Worm (Caenorhabditis elegans) whole organism, L2 larva: ENCODE data around the gene eif-2D.
A peak's percentile ranks its signal among the peaks of the same experiment; 100 is the strongest.

Experiments used
- C34F6.9 ChIP-seq: fragments of 150-350 bp; optimal IDR thresholded peaks from 2 replicates; lab custom pipeline; 2014; ENCODE audit warnings: missing biosample characterization, missing genetic modification characterization
- F13H6.1 ChIP-seq: sonication (generic microtip); optimal IDR thresholded peaks from 2 replicates; lab custom pipeline; 2016; ENCODE audit warnings: missing genetic modification characterization, missing compliant biosample characterization
- R02D3.7 ChIP-seq: fragments of 150-350 bp; optimal IDR thresholded peaks from 2 replicates; lab custom pipeline; 2014; ENCODE audit warnings: missing biosample characterization, missing genetic modification characterization
- Y55F3AM.14 ChIP-seq: fragments of 200-800 bp; sonication (Bioruptor generic); optimal IDR thresholded peaks from 2 replicates; lab custom pipeline; 2018; ENCODE audit warnings: mild to moderate bottlenecking, missing genetic modification characterization, missing compliant biosample characterization
- ZK546.5 ChIP-seq: sonication (generic microtip); optimal IDR thresholded peaks from 2 replicates; lab custom pipeline; 2017; ENCODE audit warnings: missing biosample characterization, missing genetic modification characterization
- alr-1 ChIP-seq: fragments of 150-350 bp; optimal IDR thresholded peaks from 2 replicates; lab custom pipeline; 2014; ENCODE audit warnings: missing biosample characterization, missing genetic modification characterization
- aly-2 ChIP-seq: fragments of 150-350 bp; optimal IDR thresholded peaks from 2 replicates; lab custom pipeline; 2014; ENCODE audit warnings: missing biosample characterization, missing genetic modification characterization
- ama-1 ChIP-seq: fragments of 150-350 bp; optimal IDR thresholded peaks from 2 replicates; lab custom pipeline; 2018; ENCODE audit warnings: inconsistent platforms
- blmp-1 ChIP-seq: sonication (generic microtip); optimal IDR thresholded peaks from 2 replicates; lab custom pipeline; 2017; ENCODE audit warnings: missing genetic modification characterization, mild to moderate bottlenecking, missing compliant biosample characterization, antibody characterized with exemption, moderate library complexity; ENCODE audit not compliant: insufficient read depth
- ceh-16 ChIP-seq: fragments of 150-350 bp; optimal IDR thresholded peaks from 2 replicates; lab custom pipeline; 2014; ENCODE audit warnings: missing biosample characterization, missing genetic modification characterization
- ceh-82 ChIP-seq: fragments of 150-350 bp; optimal IDR thresholded peaks from 2 replicates; lab custom pipeline; 2014; ENCODE audit warnings: missing biosample characterization, missing genetic modification characterization
- crh-2 ChIP-seq: sonication (generic microtip); optimal IDR thresholded peaks from 2 replicates; lab custom pipeline; 2017; ENCODE audit warnings: missing biosample characterization, missing genetic modification characterization
- egl-27 ChIP-seq: sonication (generic microtip); optimal IDR thresholded peaks from 3 replicates; lab custom pipeline; 2017; ENCODE audit warnings: missing biosample characterization, missing genetic modification reagents, missing genetic modification characterization
- elt-1 ChIP-seq: fragments of 150-350 bp; optimal IDR thresholded peaks from 2 replicates; lab custom pipeline; 2014; ENCODE audit warnings: missing biosample characterization, missing genetic modification characterization
- fos-1 ChIP-seq: fragments of 150-350 bp; optimal IDR thresholded peaks from 2 replicates; lab custom pipeline; 2014; ENCODE audit warnings: missing biosample characterization, missing genetic modification characterization
- gmeb-1 ChIP-seq: fragments of 150-350 bp; optimal IDR thresholded peaks from 2 replicates; lab custom pipeline; 2014; ENCODE audit warnings: missing biosample characterization, missing genetic modification characterization
- lin-11 ChIP-seq: fragments of 150-350 bp; sonication (generic microtip); optimal IDR thresholded peaks from 2 replicates; lab custom pipeline; 2014; ENCODE audit warnings: missing biosample characterization, missing genetic modification characterization, inconsistent platforms, mixed read lengths
- lin-13 ChIP-seq: fragments of 150-350 bp; optimal IDR thresholded peaks from 2 replicates; lab custom pipeline; 2014; ENCODE audit warnings: missing biosample characterization, missing genetic modification reagents, missing genetic modification characterization
- lin-39 ChIP-seq: fragments of 150-350 bp; optimal IDR thresholded peaks from 2 replicates; lab custom pipeline; 2014; ENCODE audit warnings: missing biosample characterization, missing genetic modification reagents, missing genetic modification characterization
- lsy-2 ChIP-seq, 2 experiments: fragments of 150-350 bp in 1 of 2; sonication (generic microtip) in 1 of 2; optimal IDR thresholded peaks; 2 replicates each; lab custom pipeline; 2014 to 2017; ENCODE audit warnings: missing biosample characterization in 2 of 2, missing genetic modification characterization in 2 of 2
- mab-5 ChIP-seq: fragments of 150-350 bp; optimal IDR thresholded peaks from 2 replicates; lab custom pipeline; 2014; ENCODE audit warnings: missing biosample characterization, missing genetic modification characterization
- mdl-1 ChIP-seq, 2 experiments: fragments of 150-350 bp in 1 of 2; sonication (generic microtip) in 1 of 2; optimal IDR thresholded peaks; 2 replicates each; lab custom pipeline; 2017; ENCODE audit warnings: missing biosample characterization in 2 of 2, missing genetic modification characterization in 2 of 2
- nhr-11 ChIP-seq: fragments of 150-350 bp; optimal IDR thresholded peaks from 2 replicates; lab custom pipeline; 2014; ENCODE audit warnings: missing biosample characterization, missing genetic modification characterization
- nhr-12 ChIP-seq: fragments of 150-350 bp; optimal IDR thresholded peaks from 2 replicates; lab custom pipeline; 2014; ENCODE audit warnings: missing biosample characterization, missing genetic modification characterization
- nhr-129 ChIP-seq: fragments of 150-350 bp; optimal IDR thresholded peaks from 2 replicates; lab custom pipeline; 2014; ENCODE audit warnings: missing biosample characterization, missing genetic modification characterization
- nhr-21 ChIP-seq: fragments of 150-350 bp; optimal IDR thresholded peaks from 2 replicates; lab custom pipeline; 2014; ENCODE audit warnings: missing biosample characterization, missing genetic modification characterization
- nhr-23 ChIP-seq: fragments of 150-350 bp; optimal IDR thresholded peaks from 2 replicates; lab custom pipeline; 2014; ENCODE audit warnings: missing biosample characterization, missing genetic modification reagents, missing genetic modification characterization
- nhr-237 ChIP-seq: fragments of 150-350 bp; optimal IDR thresholded peaks from 2 replicates; lab custom pipeline; 2014; ENCODE audit warnings: missing biosample characterization, missing genetic modification characterization
- nhr-25 ChIP-seq: fragments of 150-350 bp; sonication (generic microtip); optimal IDR thresholded peaks from 3 replicates; lab custom pipeline; 2014; ENCODE audit warnings: missing biosample characterization, missing genetic modification characterization
- nhr-6 ChIP-seq: fragments of 150-350 bp; optimal IDR thresholded peaks from 2 replicates; lab custom pipeline; 2014; ENCODE audit warnings: missing biosample characterization, missing genetic modification characterization
- nhr-77 ChIP-seq: fragments of 150-350 bp; optimal IDR thresholded peaks from 2 replicates; lab custom pipeline; 2014; ENCODE audit warnings: missing biosample characterization, missing genetic modification characterization
- peb-1 ChIP-seq: fragments of 150-350 bp; optimal IDR thresholded peaks from 2 replicates; lab custom pipeline; 2014; ENCODE audit warnings: missing biosample characterization, missing genetic modification characterization
- sem-4 ChIP-seq: fragments of 150-350 bp; optimal IDR thresholded peaks from 2 replicates; lab custom pipeline; 2014; ENCODE audit warnings: missing biosample characterization, missing genetic modification reagents, missing genetic modification characterization
- skn-1 ChIP-seq: sonication (generic microtip); optimal IDR thresholded peaks from 2 replicates; lab custom pipeline; 2017; ENCODE audit warnings: missing biosample characterization, missing genetic modification characterization
- sma-3 ChIP-seq: sonication (generic microtip); optimal IDR thresholded peaks from 2 replicates; lab custom pipeline; 2016; ENCODE audit warnings: missing genetic modification reagents, missing genetic modification characterization, missing compliant biosample characterization
- sma-9 ChIP-seq, 2 experiments: fragments of 150-350 bp in 1 of 2; sonication (generic microtip) in 1 of 2; optimal IDR thresholded peaks; 2 replicates each; lab custom pipeline; 2014 to 2016; ENCODE audit warnings: missing genetic modification characterization in 2 of 2, mild to moderate bottlenecking in 1 of 2, missing biosample characterization in 1 of 2, missing compliant biosample characterization in 1 of 2, missing genetic modification reagents in 1 of 2, moderate library complexity in 1 of 2
- snpc-4 ChIP-seq: fragments of 150-350 bp; optimal IDR thresholded peaks from 2 replicates; lab custom pipeline; 2014; ENCODE audit warnings: missing biosample characterization, missing genetic modification characterization
- unc-55 ChIP-seq: fragments of 150-350 bp; sonication (generic microtip); optimal IDR thresholded peaks from 3 replicates; lab custom pipeline; 2014; ENCODE audit warnings: missing biosample characterization, missing genetic modification reagents, missing genetic modification characterization
- unc-62 ChIP-seq: fragments of 150-350 bp; optimal IDR thresholded peaks from 2 replicates; lab custom pipeline; 2014; ENCODE audit warnings: missing biosample characterization, missing genetic modification reagents, missing genetic modification characterization
- zag-1 ChIP-seq: fragments of 150-350 bp; optimal IDR thresholded peaks from 2 replicates; lab custom pipeline; 2014; ENCODE audit warnings: missing biosample characterization, missing genetic modification characterization
- ztf-1 ChIP-seq: fragments of 200-800 bp; sonication (Bioruptor generic); conservative IDR thresholded peaks from 2 replicates; pipeline ENCODE4 v1.3.6; 2022; ENCODE audit warnings: missing genetic modification characterization, missing compliant biosample characterization
- ztf-11 ChIP-seq: sonication (generic microtip); optimal IDR thresholded peaks from 2 replicates; lab custom pipeline; 2017; ENCODE audit warnings: missing biosample characterization, missing genetic modification characterization
- ztf-4 ChIP-seq: fragments of 150-350 bp; optimal IDR thresholded peaks from 2 replicates; lab custom pipeline; 2014; ENCODE audit warnings: missing biosample characterization, missing genetic modification characterization

Gene eif-2D

ce11 chrII:5661735-5662177 is 29.8 kb upstream of the eif-2D start:
- TF ChIP-seq lin-13 (GFP tag; lab: Kevin White, UChicago) = peak; percentile 91
- TF ChIP-seq aly-2 (tag; lab: Kevin White, UChicago) = no peak
- peak; percentile 74 for TF ChIP-seq sma-3 (GFP tag; lab: Kevin White, UChicago)
- TF ChIP-seq mab-5 (tag; lab: Kevin White, UChicago) = peak; percentile 77
- TF ChIP-seq crh-2 (tag; lab: Kevin White, UChicago) = peak; percentile 84
- peak; percentile 61 for TF ChIP-seq sem-4 (tag; lab: Kevin White, UChicago)
- 0 out of 2 replicates have a peak, but pooled peaks have one; percentile 61 for TF ChIP-seq ztf-1 (GFP tag; lab: Robert Waterston, UW)
- peak; percentile 96 for TF ChIP-seq lin-11
- peak; percentile 88 for TF ChIP-seq nhr-21
- TF ChIP-seq blmp-1 = peak; percentile 15
- peak; percentile 66 for TF ChIP-seq snpc-4
- peak; percentile 86 for TF ChIP-seq sma-9 (GFP tag; optimal IDR thresholded peaks at IDR 0.05; lab: Kevin White, UChicago)
- TF ChIP-seq sma-9 (tag; optimal IDR thresholded peaks at IDR 0.05; lab: Kevin White, UChicago) = no peak
- TF ChIP-seq alr-1 = no peak
- peak; percentile 93 for TF ChIP-seq zag-1 (tag; lab: Kevin White, UChicago)
- TF ChIP-seq Y55F3AM.14 (GFP tag; lab: Kevin White, UChicago) = peak; percentile 95
- TF ChIP-seq elt-1 (tag; lab: Kevin White, UChicago) = no peak
- no peak for TF ChIP-seq unc-62
- TF ChIP-seq mdl-1 (tag; optimal IDR thresholded peaks at IDR 0.05; lab: Kevin White, UChicago) = peak; percentile 57 to 79
- peak; percentile 58 for TF ChIP-seq egl-27
- peak; percentile 98 for TF ChIP-seq ztf-4
- TF ChIP-seq ceh-16 (tag; lab: Kevin White, UChicago) = peak; percentile 76
- TF ChIP-seq nhr-25 (tag; lab: Kevin White, UChicago) = peak; percentile 45
- TF ChIP-seq nhr-237 = no peak
- peak; percentile 60 for TF ChIP-seq gmeb-1 (tag; lab: Kevin White, UChicago)
- no peak for TF ChIP-seq nhr-11 (tag; lab: Kevin White, UChicago)
- peak; percentile 80 for TF ChIP-seq nhr-6
- TF ChIP-seq nhr-129 (tag; lab: Kevin White, UChicago) = peak; percentile 95
- TF ChIP-seq nhr-12 (tag; lab: Kevin White, UChicago) = no peak
- TF ChIP-seq ama-1 = peak; percentile 99
- no peak for TF ChIP-seq nhr-23 (tag; lab: Kevin White, UChicago)
- TF ChIP-seq ztf-11 (tag; lab: Kevin White, UChicago) = peak; percentile 50
- peak; percentile 74 to 86 for TF ChIP-seq lsy-2 (tag; optimal IDR thresholded peaks at IDR 0.05; lab: Kevin White, UChicago)
- TF ChIP-seq ceh-82 = peak; percentile 80
- TF ChIP-seq unc-55 (GFP tag; lab: Kevin White, UChicago) = peak; percentile 63
- TF ChIP-seq C34F6.9 = peak; percentile 86
- TF ChIP-seq fos-1 (tag; lab: Kevin White, UChicago) = peak; percentile 72
- TF ChIP-seq lin-39 (tag; lab: Kevin White, UChicago) = peak; percentile 58
- peak; percentile 90 for TF ChIP-seq F13H6.1 (tag; lab: Kevin White, UChicago)

ce11 chrII:5663180-5663791 is 28.2 kb upstream of the eif-2D start:
- TF ChIP-seq C34F6.9 (peak; percentile 29), sma-9 (GFP tag; optimal IDR thresholded peaks at IDR 0.05; lab: Kevin White, UChicago) (peak; percentile 4), sma-9 (tag; optimal IDR thresholded peaks at IDR 0.05; lab: Kevin White, UChicago) (no peak), ceh-16 (tag; lab: Kevin White, UChicago) (no peak), lsy-2 (tag; optimal IDR thresholded peaks at IDR 0.05; lab: Kevin White, UChicago) (peak in 1 of 2 experiments; percentile 49), crh-2 (tag; lab: Kevin White, UChicago) (peak; percentile 39), ztf-11 (tag; lab: Kevin White, UChicago) (no peak), unc-55 (GFP tag; lab: Kevin White, UChicago) (peak; percentile 44)

ce11 chrII:5665029-5665428 is 26.5 kb upstream of the eif-2D start, which contains the start of gene C25H3.15:
C25H3.15 (plus strand) TSS chrII:5665329.
- no peak for TF ChIP-seq nhr-23 (tag; lab: Kevin White, UChicago)
- TF ChIP-seq ama-1 = no peak
- TF ChIP-seq blmp-1 = no peak
- TF ChIP-seq skn-1 (tag; lab: Kevin White, UChicago) = no peak
- no peak for TF ChIP-seq elt-1 (tag; lab: Kevin White, UChicago)
- TF ChIP-seq fos-1 (tag; lab: Kevin White, UChicago) = no peak
- TF ChIP-seq lsy-2 (tag; optimal IDR thresholded peaks at IDR 0.05; lab: Kevin White, UChicago) = no peak
- no peak for TF ChIP-seq ztf-11 (tag; lab: Kevin White, UChicago)
- TF ChIP-seq peb-1 = no peak
- TF ChIP-seq Y55F3AM.14 (GFP tag; lab: Kevin White, UChicago) = no peak
- no peak for TF ChIP-seq alr-1
- no peak for TF ChIP-seq ZK546.5 (tag; lab: Kevin White, UChicago)
- no peak for TF ChIP-seq lin-11
- no peak for TF ChIP-seq sma-3 (GFP tag; lab: Kevin White, UChicago)
- no peak for TF ChIP-seq lin-13 (GFP tag; lab: Kevin White, UChicago)
- TF ChIP-seq nhr-77 (tag; lab: Kevin White, UChicago) = no peak
- no peak for TF ChIP-seq R02D3.7 (tag; lab: Kevin White, UChicago)
- TF ChIP-seq nhr-25 (tag; lab: Kevin White, UChicago) = no peak
- TF ChIP-seq ceh-16 (tag; lab: Kevin White, UChicago) = no peak
